Fruit fly (Drosophila melanogaster) Kc167 (cell line): Measurements from ENCODE around the gene dpr3.

Experiments
- Sin3A ChIP-seq: fragments of >200 bp; optimal IDR thresholded peaks from 2 replicates; lab custom pipeline; 2018; ENCODE audit warnings: missing external identifiers
- psq ChIP-seq: fragments of >200 bp; optimal IDR thresholded peaks from 2 replicates; lab custom pipeline; 2017; ENCODE audit warnings: missing external identifiers
- ttk ChIP-seq: sonication (Bioruptor generic); optimal IDR thresholded peaks from 2 replicates; lab custom pipeline; 2017; ENCODE audit warnings: missing external identifiers

DNA sequence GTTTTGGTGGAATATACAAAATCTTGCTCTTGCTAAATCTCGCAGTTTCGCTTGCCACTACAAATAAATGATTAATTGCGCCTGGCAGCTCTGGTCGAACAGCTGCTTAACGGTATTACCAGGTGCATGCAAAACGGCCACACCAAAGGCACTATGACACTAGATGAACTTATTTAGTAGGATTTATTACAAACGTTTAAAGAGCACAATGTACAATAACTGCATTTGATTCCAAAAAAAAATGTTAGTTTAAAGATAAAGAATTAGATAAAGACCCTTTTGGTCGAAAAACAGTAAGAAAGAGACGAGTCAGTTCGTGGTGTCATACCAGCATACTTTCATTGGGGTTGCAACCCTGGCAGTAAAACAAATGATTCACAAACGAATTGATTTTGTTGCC lies 37.5 kb upstream of the dpr3 start, which contains the start of the genes CG11723 and Tbcd:
- no peak for TF ChIP-seq psq (lab: Kevin White, UChicago)
- no peak for TF ChIP-seq ttk
- no peak for TF ChIP-seq Sin3A (lab: Kevin White, UChicago)
